Fruit fly (Drosophila melanogaster): ENCODE results near the gene Nrg.

Nrg gene

DNA sequence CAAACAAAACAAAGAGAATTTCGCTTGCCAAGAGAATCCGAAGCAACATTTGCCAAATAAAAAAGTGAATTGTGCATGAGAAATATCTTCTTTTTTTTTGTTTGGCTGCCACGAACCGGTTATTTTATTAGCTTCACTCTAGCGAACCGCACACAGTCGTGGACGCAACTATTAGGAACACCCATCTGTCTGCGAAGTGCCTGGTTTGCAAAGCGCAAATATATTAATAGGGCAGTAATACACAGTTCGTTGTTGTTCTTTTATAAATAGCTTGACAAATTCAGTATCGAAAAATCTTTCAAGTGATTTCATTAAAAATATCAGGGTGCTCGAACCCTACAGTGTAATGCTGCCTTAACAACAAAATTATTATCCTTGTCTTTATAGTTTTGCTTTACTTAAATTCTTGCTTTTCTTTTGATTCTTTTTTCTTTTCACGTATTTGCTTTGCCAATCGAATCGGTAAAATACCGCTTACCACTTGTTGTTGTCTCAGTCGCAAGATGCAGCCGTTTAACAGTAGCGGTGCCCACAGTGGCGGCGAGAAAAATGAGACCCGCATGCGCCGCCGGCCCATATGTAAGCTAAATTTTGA lies 25.6 kb upstream of the Nrg start:
- TF ChIP-seq noc (tag; optimal IDR thresholded peaks at IDR 0.05), result no peak

- no peak for TF ChIP-seq noc (tag; optimal IDR thresholded peaks at IDR 0.05)
Measured at dm6 chrX:8492849-8493248, 24.3 kb upstream of the Nrg start.

DNA sequence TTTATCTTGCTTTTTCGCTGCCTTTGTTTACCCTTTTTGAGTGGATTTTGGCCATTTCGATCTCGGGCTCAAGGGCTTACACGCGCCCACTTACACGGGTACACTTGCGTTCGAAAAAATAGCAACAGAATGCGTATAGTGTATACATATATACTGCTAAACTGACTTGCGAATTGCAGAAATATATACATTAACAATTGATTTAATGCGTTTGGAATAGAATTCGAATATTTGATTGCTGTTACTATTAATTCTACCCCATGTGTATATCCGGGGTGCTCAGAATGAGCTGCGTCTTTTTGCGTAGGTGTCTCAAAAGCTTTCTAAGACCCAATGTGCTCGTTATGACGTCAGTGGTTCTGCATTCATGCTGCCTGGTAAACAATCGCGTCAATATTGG lies 23.7 kb upstream of the Nrg start:
- TF ChIP-seq noc (tag; optimal IDR thresholded peaks at IDR 0.05), result no peak

DNA sequence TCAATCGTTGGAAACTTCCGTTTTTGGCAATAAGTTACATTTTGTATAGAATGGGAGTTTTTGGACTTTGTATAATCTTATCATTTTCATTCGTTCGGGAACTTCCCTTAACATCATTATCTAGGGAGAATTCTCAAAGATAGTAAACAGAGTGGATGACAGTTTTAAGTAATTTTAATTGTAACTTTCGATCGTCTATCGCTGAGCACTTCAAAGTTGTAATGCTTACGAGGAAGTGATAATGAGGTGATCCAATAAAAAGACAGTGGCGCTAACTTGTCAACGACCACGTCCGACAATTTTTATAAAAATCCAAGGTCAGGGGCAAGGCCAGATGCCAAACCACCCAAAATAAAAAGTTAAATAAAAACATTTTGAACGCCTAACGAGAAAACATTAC lies 20.8 kb upstream of the Nrg start:
- TF ChIP-seq noc (tag; optimal IDR thresholded peaks at IDR 0.05), result no peak

DNA sequence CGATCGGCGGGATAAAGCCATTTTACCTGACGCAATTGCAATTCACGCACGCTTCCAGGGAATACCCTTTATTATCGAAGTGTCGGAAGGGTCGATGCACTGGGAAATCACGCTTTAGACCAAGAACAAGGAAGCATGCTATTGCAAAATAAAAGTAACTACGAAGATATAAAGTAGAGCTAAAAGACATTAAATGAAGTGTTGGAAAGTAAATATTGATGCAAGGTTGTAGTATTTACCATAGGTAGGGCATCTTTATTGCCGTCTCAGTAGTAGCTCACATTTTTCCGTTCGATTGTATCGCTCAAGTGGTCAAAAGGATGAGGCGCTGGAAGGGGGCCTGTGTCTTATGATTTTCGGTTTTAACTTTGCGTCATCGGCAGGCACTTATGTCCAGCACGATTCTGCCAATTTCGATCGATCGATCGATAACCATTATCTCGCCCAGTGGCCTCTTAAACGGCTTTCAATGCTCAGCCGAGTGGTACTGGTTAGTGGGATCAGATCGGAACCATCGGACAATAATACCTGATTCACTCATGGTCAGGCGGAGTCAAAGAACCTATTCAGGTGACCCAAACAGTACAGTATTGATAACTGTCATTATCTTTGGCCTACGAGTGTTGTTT lies 19.5 kb upstream of the Nrg start:
- TF ChIP-seq noc (tag; optimal IDR thresholded peaks at IDR 0.05), result no peak

dm6 chrX:8499151-8499550 lies 18.0 kb upstream of the Nrg start:
- no peak for TF ChIP-seq noc (tag; optimal IDR thresholded peaks at IDR 0.05)

- no peak for TF ChIP-seq noc (tag; optimal IDR thresholded peaks at IDR 0.05)
Measured at dm6 chrX:8501374-8501773, 15.8 kb upstream of the Nrg start.

dm6 chrX:8502053-8502452 lies 15.1 kb upstream of the Nrg start:
- no peak for TF ChIP-seq noc (tag; optimal IDR thresholded peaks at IDR 0.05)

DNA sequence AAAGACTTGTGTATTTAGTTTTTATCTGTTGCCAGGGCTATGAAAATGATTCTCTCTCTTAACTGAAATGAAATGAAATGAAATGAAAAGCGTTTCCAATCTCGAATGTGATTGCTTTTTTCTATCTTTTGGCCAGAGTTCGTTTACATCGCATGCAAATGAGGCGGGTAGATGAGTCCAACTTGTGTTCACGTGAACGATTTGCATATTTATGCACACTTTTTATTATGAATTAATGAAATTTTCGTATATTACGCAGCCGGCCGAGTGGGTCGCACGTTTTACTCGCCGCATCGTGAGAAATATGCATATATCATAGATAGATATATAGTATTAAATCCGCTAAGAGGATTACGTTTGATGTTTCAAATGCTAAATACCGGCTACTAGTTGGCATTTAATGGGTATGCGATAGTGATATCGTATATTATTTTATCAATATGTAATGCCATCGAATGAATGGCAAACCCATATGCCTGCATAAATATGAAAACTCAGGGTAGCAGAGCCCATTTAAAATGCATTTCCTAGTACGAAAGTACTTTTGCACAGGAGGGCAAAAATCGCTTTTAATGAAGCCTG lies 12.1 kb upstream of the Nrg start:
- TF ChIP-seq noc (tag; optimal IDR thresholded peaks at IDR 0.05), result no peak

dm6 chrX:8510731-8511130 lies 6.4 kb upstream of the Nrg start:
- no peak for TF ChIP-seq noc (tag; optimal IDR thresholded peaks at IDR 0.05)

DNA sequence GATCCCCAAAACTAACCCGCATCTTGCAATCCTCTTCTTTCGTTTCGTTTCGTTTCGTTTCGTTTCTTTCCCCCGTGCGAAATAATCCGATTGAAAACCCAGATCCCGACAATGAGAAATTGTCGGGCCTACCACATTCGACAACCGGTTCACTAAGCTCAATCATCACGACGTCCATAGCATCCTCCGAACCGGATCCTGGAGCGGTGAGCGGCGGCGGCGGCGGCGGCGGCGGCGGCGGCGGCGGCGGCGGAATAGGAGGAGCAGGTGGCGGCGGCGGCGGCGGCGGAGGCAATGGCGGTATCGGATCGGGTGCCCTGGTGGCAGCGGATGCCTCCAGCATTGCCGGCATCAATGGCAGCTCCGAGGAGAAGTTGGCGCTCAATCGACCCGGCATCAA lies 4.9 kb upstream of the Nrg start:
- TF ChIP-seq noc (tag; optimal IDR thresholded peaks at IDR 0.05), result no peak

dm6 chrX:8518025-8518661 lies 970 bp downstream of the Nrg start:
- no peak for TF ChIP-seq noc (tag; optimal IDR thresholded peaks at IDR 0.05)

- TF ChIP-seq noc (tag; optimal IDR thresholded peaks at IDR 0.05), result no peak
Measured at dm6 chrX:8520517-8520916, 3.3 kb downstream of the Nrg start.

dm6 chrX:8521492-8521891 lies 4.3 kb downstream of the Nrg start:
- no peak for TF ChIP-seq noc (tag; optimal IDR thresholded peaks at IDR 0.05)

- TF ChIP-seq noc (tag; optimal IDR thresholded peaks at IDR 0.05), result no peak
Measured at dm6 chrX:8522504-8522903, 5.3 kb downstream of the Nrg start.

DNA sequence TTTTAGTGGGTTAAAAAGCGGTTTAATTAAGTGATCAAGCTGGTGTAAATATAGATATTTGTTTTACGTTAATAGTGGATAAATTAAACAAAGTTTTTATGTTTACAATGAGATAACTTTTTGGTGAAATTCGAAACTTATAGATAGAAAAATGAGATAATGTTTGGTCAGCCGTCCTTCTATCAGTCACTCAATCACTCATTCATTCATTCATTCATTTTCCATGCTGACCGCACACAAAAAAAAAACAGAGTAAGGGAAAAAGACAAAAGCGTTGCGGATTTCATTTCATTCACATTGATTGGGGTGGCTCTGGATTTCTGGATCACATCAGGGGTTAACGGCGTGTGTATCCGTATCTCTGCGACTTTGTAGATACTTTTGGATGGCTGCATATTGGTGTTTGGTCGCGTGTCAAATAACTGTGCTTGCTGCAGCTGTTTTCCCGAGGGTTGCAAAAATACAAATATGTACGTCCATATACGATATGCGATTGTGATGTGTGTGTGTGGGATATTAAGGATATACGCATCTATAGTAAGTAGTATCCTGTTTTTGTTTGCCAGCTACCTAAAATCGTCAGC lies 6.5 kb downstream of the Nrg start:
- TF ChIP-seq noc (tag; optimal IDR thresholded peaks at IDR 0.05), result no peak

DNA sequence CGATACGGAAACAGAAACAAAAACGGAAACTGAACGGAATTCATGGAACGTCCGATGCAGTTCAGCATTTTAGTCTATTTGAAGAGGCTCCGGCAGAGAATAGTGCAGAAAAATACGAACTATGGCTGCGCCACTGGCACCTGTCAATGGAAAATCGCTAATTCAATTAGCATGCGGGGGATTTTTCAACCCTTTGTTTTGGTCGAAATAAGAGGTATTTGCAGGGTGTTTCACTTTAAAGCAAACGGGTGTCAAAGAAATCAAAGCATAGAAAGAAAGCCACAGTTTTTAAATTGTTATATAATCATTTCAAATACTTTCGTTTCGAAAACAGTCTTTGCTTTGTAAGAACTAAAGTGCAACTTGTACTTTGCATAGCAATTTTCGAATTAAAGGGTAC lies 12.4 kb downstream of the Nrg start, which contains the start of gene PIP82:
TSS of gene PIP82 (minus strand) at position 101 of the 400 bp plus-strand sequence.
- TF ChIP-seq noc (tag; optimal IDR thresholded peaks at IDR 0.05), result no peak
